Worm (Caenorhabditis elegans) whole organism, late embryonic: ENCODE measurements around the gene T24B8.3.

ENCODE experiments used
- C08G9.2 ChIP-seq: sonication (generic microtip); optimal IDR thresholded peaks from 2 replicates; lab custom pipeline; 2016; ENCODE audit warnings: mild to moderate bottlenecking, missing genetic modification characterization, moderate library complexity, missing compliant biosample characterization
- F13H6.1 ChIP-seq: sonication (generic microtip); optimal IDR thresholded peaks from 2 replicates; lab custom pipeline; 2016; ENCODE audit warnings: missing genetic modification characterization, missing compliant biosample characterization
- ceh-14 ChIP-seq: sonication (generic microtip); optimal IDR thresholded peaks from 2 replicates; lab custom pipeline; 2016; ENCODE audit warnings: missing genotype, missing genetic modification characterization, missing compliant biosample characterization
- ceh-18 ChIP-seq: sonication (generic microtip); optimal IDR thresholded peaks from 2 replicates; lab custom pipeline; 2016; ENCODE audit warnings: missing genetic modification characterization, missing compliant biosample characterization
- ceh-19 ChIP-seq: fragments of 200-800 bp; sonication (Bioruptor generic); optimal IDR thresholded peaks from 2 replicates; lab custom pipeline; 2018; ENCODE audit warnings: mild to moderate bottlenecking, missing genetic modification characterization, missing compliant biosample characterization
- ceh-2 ChIP-seq: sonication (generic microtip); optimal IDR thresholded peaks from 2 replicates; lab custom pipeline; 2016; ENCODE audit warnings: missing genotype, missing genetic modification characterization, missing compliant biosample characterization
- ceh-24 ChIP-seq: sonication (generic microtip); optimal IDR thresholded peaks from 2 replicates; lab custom pipeline; 2016; ENCODE audit warnings: mild to moderate bottlenecking, missing genetic modification characterization, missing compliant biosample characterization
- ceh-31 ChIP-seq: sonication (generic microtip); optimal IDR thresholded peaks from 2 replicates; lab custom pipeline; 2016; ENCODE audit warnings: missing genetic modification characterization, missing compliant biosample characterization
- ceh-34 ChIP-seq: sonication (generic microtip); optimal IDR thresholded peaks from 2 replicates; lab custom pipeline; 2016; ENCODE audit warnings: mild to moderate bottlenecking, missing genetic modification characterization, missing compliant biosample characterization
- ceh-48 ChIP-seq: sonication (generic microtip); optimal IDR thresholded peaks from 2 replicates; lab custom pipeline; 2016; ENCODE audit warnings: missing genetic modification characterization, inconsistent platforms, missing compliant biosample characterization
- ceh-6 ChIP-seq: fragments of 200-800 bp; sonication (Bioruptor generic); optimal IDR thresholded peaks from 2 replicates; lab custom pipeline; 2018; ENCODE audit warnings: mild to moderate bottlenecking, missing genetic modification characterization, missing compliant biosample characterization
- che-1 ChIP-seq: sonication (generic microtip); optimal IDR thresholded peaks from 2 replicates; lab custom pipeline; 2016; ENCODE audit warnings: mild to moderate bottlenecking, missing genetic modification characterization, missing compliant biosample characterization
- dve-1 ChIP-seq: sonication (generic microtip); optimal IDR thresholded peaks from 2 replicates; lab custom pipeline; 2017; ENCODE audit warnings: antibody characterized with exemption, mild to moderate bottlenecking, missing genetic modification characterization, missing compliant biosample characterization
- elt-4 ChIP-seq: sonication (generic microtip); optimal IDR thresholded peaks from 2 replicates; lab custom pipeline; 2016; ENCODE audit warnings: missing genetic modification characterization, missing compliant biosample characterization
- ets-4 ChIP-seq: sonication (generic microtip); optimal IDR thresholded peaks from 2 replicates; lab custom pipeline; 2016; ENCODE audit warnings: missing genetic modification characterization, missing compliant biosample characterization
- fkh-10 ChIP-seq: fragments of 150-350 bp; optimal IDR thresholded peaks from 2 replicates; lab custom pipeline; 2014; ENCODE audit warnings: missing biosample characterization, missing genetic modification reagents, missing genetic modification characterization
- gmeb-2 ChIP-seq: sonication (generic microtip); optimal IDR thresholded peaks from 2 replicates; lab custom pipeline; 2016; ENCODE audit warnings: missing genetic modification characterization, inconsistent platforms, missing compliant biosample characterization
- hlh-13 ChIP-seq: fragments of 200-800 bp; sonication (Bioruptor generic); optimal IDR thresholded peaks from 2 replicates; lab custom pipeline; 2018; ENCODE audit warnings: mild to moderate bottlenecking, missing genetic modification characterization, missing compliant biosample characterization
- hlh-15 ChIP-seq: sonication (generic microtip); optimal IDR thresholded peaks from 2 replicates; lab custom pipeline; 2016; ENCODE audit warnings: missing genetic modification characterization, missing compliant biosample characterization
- hlh-30 ChIP-seq: sonication (generic microtip); optimal IDR thresholded peaks from 2 replicates; lab custom pipeline; 2017; ENCODE audit warnings: antibody characterized with exemption, missing genetic modification characterization, missing compliant biosample characterization; ENCODE audit not compliant: insufficient read depth
- hlh-6 ChIP-seq: sonication (generic microtip); optimal IDR thresholded peaks from 2 replicates; lab custom pipeline; 2016; ENCODE audit warnings: missing genotype, missing genetic modification characterization, missing compliant biosample characterization
- madf-2 ChIP-seq: sonication (generic microtip); optimal IDR thresholded peaks from 2 replicates; lab custom pipeline; 2017; ENCODE audit warnings: missing genetic modification characterization, missing compliant biosample characterization
- mec-3 ChIP-seq: sonication (generic microtip); optimal IDR thresholded peaks from 2 replicates; lab custom pipeline; 2016; ENCODE audit warnings: borderline replicate concordance, missing genetic modification characterization, missing compliant biosample characterization
- nfya-1 ChIP-seq: sonication (generic microtip); optimal IDR thresholded peaks from 2 replicates; lab custom pipeline; 2017; ENCODE audit warnings: missing genetic modification characterization, mild to moderate bottlenecking, missing compliant biosample characterization, antibody characterized with exemption, moderate library complexity
- nhr-11 ChIP-seq: fragments of 150-350 bp; optimal IDR thresholded peaks from 2 replicates; lab custom pipeline; 2014; ENCODE audit warnings: missing biosample characterization, missing genetic modification characterization
- nhr-232 ChIP-seq: sonication (generic microtip); optimal IDR thresholded peaks from 2 replicates; lab custom pipeline; 2016; ENCODE audit warnings: missing genetic modification characterization, missing compliant biosample characterization
- npax-4 ChIP-seq: sonication (generic microtip); optimal IDR thresholded peaks from 2 replicates; lab custom pipeline; 2016; ENCODE audit warnings: missing genetic modification characterization, missing compliant biosample characterization
- pag-3 ChIP-seq: sonication (generic microtip); optimal IDR thresholded peaks from 2 replicates; lab custom pipeline; 2016; ENCODE audit warnings: missing compliant biosample characterization, missing genetic modification characterization, borderline replicate concordance
- pax-1 ChIP-seq: fragments of 150-350 bp; optimal IDR thresholded peaks from 2 replicates; lab custom pipeline; 2014; ENCODE audit warnings: missing biosample characterization, missing genetic modification characterization
- pha-4 ChIP-seq: fragments of 150-350 bp; optimal IDR thresholded peaks from 2 replicates; lab custom pipeline; 2018; ENCODE audit warnings: missing biosample characterization, missing genetic modification reagents, missing genetic modification characterization
- ref-2 ChIP-seq: sonication (generic microtip); optimal IDR thresholded peaks from 2 replicates; lab custom pipeline; 2016; ENCODE audit warnings: missing genetic modification characterization, missing compliant biosample characterization
- rnt-1 ChIP-seq: sonication (generic microtip); optimal IDR thresholded peaks from 2 replicates; lab custom pipeline; 2016; ENCODE audit warnings: missing genetic modification characterization, missing compliant biosample characterization
- sdc-2 ChIP-seq: sonication (generic microtip); optimal IDR thresholded peaks from 2 replicates; lab custom pipeline; 2016; ENCODE audit warnings: missing genotype, missing genetic modification characterization, missing compliant biosample characterization
- syd-9 ChIP-seq: sonication (generic microtip); optimal IDR thresholded peaks from 2 replicates; lab custom pipeline; 2016; ENCODE audit warnings: mild to moderate bottlenecking, missing genetic modification characterization, moderate library complexity, missing compliant biosample characterization
- tbx-7 ChIP-seq: sonication (generic microtip); optimal IDR thresholded peaks from 2 replicates; lab custom pipeline; 2016; ENCODE audit warnings: missing genotype, missing genetic modification characterization, missing compliant biosample characterization
- ttx-3 ChIP-seq: sonication (generic microtip); optimal IDR thresholded peaks from 2 replicates; lab custom pipeline; 2016; ENCODE audit warnings: missing genetic modification reagents, missing genetic modification characterization, missing compliant biosample characterization
- unc-42 ChIP-seq: sonication (generic microtip); optimal IDR thresholded peaks from 2 replicates; lab custom pipeline; 2016; ENCODE audit warnings: missing genotype, missing genetic modification characterization, missing compliant biosample characterization
- unc-55 ChIP-seq: sonication (generic microtip); optimal IDR thresholded peaks from 2 replicates; lab custom pipeline; 2017; ENCODE audit warnings: missing biosample characterization, missing genetic modification reagents, missing genetic modification characterization
- unc-86 ChIP-seq: sonication (generic microtip); optimal IDR thresholded peaks from 2 replicates; lab custom pipeline; 2016; ENCODE audit warnings: missing genetic modification characterization, missing compliant biosample characterization
- zip-5 ChIP-seq: sonication (generic microtip); optimal IDR thresholded peaks from 2 replicates; lab custom pipeline; 2016; ENCODE audit warnings: missing genetic modification characterization, missing compliant biosample characterization
- ztf-16 ChIP-seq: sonication (generic microtip); optimal IDR thresholded peaks from 2 replicates; lab custom pipeline; 2017; ENCODE audit warnings: missing genetic modification characterization, missing compliant biosample characterization

T24B8.3 gene

DNA sequence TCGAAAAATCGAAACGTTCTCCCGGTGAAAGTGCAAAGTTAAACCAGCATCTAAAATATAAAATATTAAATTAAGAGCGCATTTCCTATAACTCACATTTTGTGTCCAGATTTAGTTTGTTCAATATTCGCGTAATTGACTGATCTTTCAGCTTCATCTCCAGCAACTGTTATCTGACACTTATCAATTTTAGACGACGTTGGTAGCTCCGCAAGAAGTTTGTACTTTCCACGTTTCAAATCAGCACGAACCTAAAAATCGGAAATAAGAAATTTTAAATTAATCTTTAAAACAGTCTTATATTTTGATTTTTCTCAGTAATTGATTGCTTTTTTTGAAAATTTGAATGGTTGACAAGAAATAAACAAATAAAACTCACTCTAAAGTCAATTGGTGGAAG lies 43.3 kb downstream of the T24B8.3 start:
- TF ChIP-seq rnt-1 (tag; lab: Kevin White, UChicago) (no peak), unc-55 (GFP tag; lab: Kevin White, UChicago) (no peak), ceh-2 (tag; lab: Kevin White, UChicago) (no peak), hlh-13 (GFP tag; lab: Kevin White, UChicago) (no peak), nhr-11 (no peak), madf-2 (tag; lab: Kevin White, UChicago) (no peak), ets-4 (tag; lab: Kevin White, UChicago) (no peak), pag-3 (no peak), ttx-3 (tag; lab: Kevin White, UChicago) (no peak), dve-1 (tag; lab: Kevin White, UChicago) (no peak), zip-5 (tag; lab: Kevin White, UChicago) (no peak), ceh-24 (tag; lab: Kevin White, UChicago) (no peak)

DNA sequence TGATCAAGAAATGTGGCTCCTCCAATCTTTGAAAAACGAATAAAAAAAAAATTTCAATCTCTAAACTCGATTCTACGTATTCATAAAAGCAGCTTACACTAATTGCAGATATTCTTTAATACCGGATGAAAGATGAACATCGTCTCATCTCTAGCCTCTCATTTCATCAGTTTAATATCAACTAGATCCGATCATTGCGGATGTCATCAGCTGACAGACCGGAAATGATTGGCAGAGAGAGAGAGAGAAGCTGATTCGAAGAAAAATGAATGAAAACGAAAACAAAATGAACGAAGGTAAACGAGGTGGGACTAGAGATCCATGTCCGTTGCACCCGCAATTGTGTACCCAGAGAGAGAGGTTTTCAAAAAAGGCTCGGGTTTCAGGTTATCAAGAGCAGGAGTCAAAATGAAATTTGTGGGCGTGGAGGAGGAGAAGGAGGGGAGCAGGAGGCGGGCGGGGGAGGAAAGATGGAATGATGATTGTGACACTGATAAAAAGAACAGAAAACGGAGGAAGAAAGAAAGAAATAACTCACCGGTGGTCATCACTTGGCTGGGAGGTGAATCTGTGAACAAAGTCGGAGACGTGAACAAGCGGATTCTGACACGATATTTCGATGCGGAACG lies 45.9 kb downstream of the T24B8.3 start:
- TF ChIP-seq ztf-16 (tag; lab: Kevin White, UChicago) (no peak), ceh-18 (tag; lab: Kevin White, UChicago) (peak; percentile 1), ceh-19 (GFP tag; lab: Kevin White, UChicago) (peak; percentile 17), unc-55 (GFP tag; lab: Kevin White, UChicago) (no peak)
- TF ChIP-seq, all 69 proteins: peak for 2

DNA sequence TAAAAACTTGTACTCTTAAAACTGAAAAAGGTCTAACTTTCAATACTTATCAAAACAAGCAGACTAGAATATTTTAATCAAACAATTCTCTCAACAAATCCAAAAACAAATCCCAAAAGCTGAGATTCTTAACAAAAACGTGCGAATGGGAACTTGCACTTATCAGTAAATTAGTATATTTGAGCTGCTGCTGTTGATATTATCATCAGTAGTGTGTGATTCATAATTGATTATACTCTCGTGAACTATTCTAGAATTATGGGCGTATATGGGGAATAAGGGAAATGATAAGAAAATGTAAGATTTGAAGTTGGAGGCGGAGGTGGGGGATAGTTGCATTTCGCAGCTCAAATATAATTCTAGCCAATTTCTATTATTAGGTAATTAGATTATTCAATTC lies 46.7 kb downstream of the T24B8.3 start:
- no peak for TF ChIP-seq che-1 (tag; lab: Kevin White, UChicago)
- no peak for TF ChIP-seq nfya-1 (tag; lab: Kevin White, UChicago)
- no peak for TF ChIP-seq C08G9.2 (tag; lab: Kevin White, UChicago)

DNA sequence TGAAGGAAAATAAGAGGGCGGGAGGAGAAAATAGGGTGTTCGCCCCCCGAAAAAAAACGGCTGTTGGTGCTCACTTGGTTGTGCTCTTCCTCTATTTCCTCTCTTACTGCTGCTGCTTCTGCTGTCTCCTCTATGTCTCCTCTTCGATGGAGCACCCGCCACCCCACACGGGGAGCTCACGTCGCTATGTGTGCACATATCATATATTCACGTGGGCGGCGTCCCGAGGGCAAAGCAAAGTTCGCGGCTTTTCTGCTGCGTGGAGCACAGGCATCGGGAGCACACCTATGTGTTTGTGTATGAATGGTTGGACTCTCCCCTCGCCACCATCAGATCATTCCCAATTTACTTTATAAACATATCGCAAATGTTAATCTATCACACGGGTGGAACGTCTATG lies 47.6 kb downstream of the T24B8.3 start:
- TF ChIP-seq nhr-232 (tag; lab: Kevin White, UChicago): no peak
- no peak for TF ChIP-seq F13H6.1 (tag; lab: Kevin White, UChicago)
- peak; percentile 9 for TF ChIP-seq ceh-31 (tag; lab: Kevin White, UChicago)
- TF ChIP-seq ets-4 (tag; lab: Kevin White, UChicago): no peak
- no peak for TF ChIP-seq fkh-10 (GFP tag; lab: Kevin White, UChicago)
- no peak for TF ChIP-seq hlh-15
- peak; percentile 23 for TF ChIP-seq elt-4
- peak; percentile 42 for TF ChIP-seq ceh-18 (tag; lab: Kevin White, UChicago)
- peak; percentile 64 for TF ChIP-seq mec-3 (tag; lab: Kevin White, UChicago)
- peak; percentile 65 for TF ChIP-seq hlh-30 (tag; lab: Kevin White, UChicago)
- TF ChIP-seq ceh-34: peak; percentile 61
- TF ChIP-seq gmeb-2 (tag; lab: Kevin White, UChicago): no peak
- peak; percentile 39 for TF ChIP-seq sdc-2 (tag; lab: Kevin White, UChicago)
- no peak for TF ChIP-seq pha-4 (tag; lab: Kevin White, UChicago)
- TF ChIP-seq unc-86 (tag; lab: Kevin White, UChicago): no peak
- peak; percentile 14 for TF ChIP-seq ref-2
- no peak for TF ChIP-seq npax-4 (tag; lab: Kevin White, UChicago)

DNA sequence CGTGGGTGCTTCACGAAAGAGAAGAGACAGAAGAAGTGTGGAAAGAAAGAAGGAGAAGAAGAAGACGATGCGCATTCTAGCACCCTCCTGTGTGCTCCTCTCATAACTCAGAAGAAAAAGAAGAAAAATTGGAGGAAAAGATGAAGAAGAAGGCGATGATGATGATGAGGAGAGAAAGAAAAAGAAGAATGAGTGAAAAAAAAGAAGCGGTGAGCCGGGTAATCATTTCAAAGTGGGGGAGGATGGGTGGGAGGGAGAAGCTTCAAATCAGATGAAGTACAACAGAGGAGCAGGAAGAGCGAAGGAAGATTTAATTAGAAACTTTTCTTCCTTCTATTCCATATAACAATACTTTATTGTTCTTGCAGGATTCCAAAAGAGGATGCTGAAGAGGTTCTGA lies 50.2 kb downstream of the T24B8.3 start:
- TF ChIP-seq unc-55 (GFP tag; lab: Kevin White, UChicago) (no peak), syd-9 (tag; lab: Kevin White, UChicago) (no peak), npax-4 (tag; lab: Kevin White, UChicago) (no peak), ceh-31 (tag; lab: Kevin White, UChicago) (peak; percentile 17), tbx-7 (tag; lab: Kevin White, UChicago) (no peak), unc-42 (peak; percentile 82), hlh-6 (no peak), ceh-19 (GFP tag; lab: Kevin White, UChicago) (peak; percentile 15), ceh-6 (GFP tag; lab: Kevin White, UChicago) (no peak), ceh-14 (tag; lab: Kevin White, UChicago) (no peak), hlh-30 (tag; lab: Kevin White, UChicago) (no peak), ttx-3 (tag; lab: Kevin White, UChicago) (no peak), pax-1 (no peak), ceh-48 (no peak)
